Worm (Caenorhabditis elegans) whole organism, L1 larva: ENCODE results near the gene C07E3.9.
A peak's percentile ranks its signal among the peaks of the same experiment; 100 is the strongest.

Experiments
- C04F5.9 ChIP-seq: sonication (generic microtip); optimal IDR thresholded peaks from 2 replicates; lab custom pipeline; 2016; ENCODE audit warnings: missing genetic modification characterization, missing compliant biosample characterization
- C16A3.4 ChIP-seq: fragments of 150-350 bp; optimal IDR thresholded peaks from 2 replicates; lab custom pipeline; 2014; ENCODE audit warnings: missing biosample characterization, missing genetic modification characterization
- C34B4.2 ChIP-seq: sonication (generic microtip); optimal IDR thresholded peaks from 2 replicates; lab custom pipeline; 2017; ENCODE audit warnings: mild to moderate bottlenecking, missing genetic modification characterization, missing compliant biosample characterization
- Y116A8C.19 ChIP-seq: sonication (generic microtip); optimal IDR thresholded peaks from 2 replicates; lab custom pipeline; 2016; ENCODE audit warnings: missing compliant biosample characterization, missing genetic modification characterization, borderline replicate concordance
- aha-1 ChIP-seq: fragments of 150-350 bp; optimal IDR thresholded peaks from 2 replicates; lab custom pipeline; 2014; ENCODE audit warnings: missing biosample characterization, missing genetic modification characterization
- alr-1 ChIP-seq: fragments of 200-800 bp; sonication (Bioruptor generic); optimal IDR thresholded peaks from 2 replicates; lab custom pipeline; 2018; ENCODE audit warnings: borderline replicate concordance, mild to moderate bottlenecking, missing genetic modification characterization, missing compliant biosample characterization
- aly-2 ChIP-seq: fragments of 150-350 bp; optimal IDR thresholded peaks from 2 replicates; lab custom pipeline; 2014; ENCODE audit warnings: missing biosample characterization, missing genetic modification characterization
- ama-1 ChIP-seq: fragments of 150-350 bp; optimal IDR thresholded peaks from 2 replicates; lab custom pipeline; 2014
- ceh-8 ChIP-seq: fragments of 200-800 bp; sonication (Bioruptor generic); optimal IDR thresholded peaks from 2 replicates; lab custom pipeline; 2018; ENCODE audit warnings: mild to moderate bottlenecking, missing genetic modification characterization, moderate library complexity, missing compliant biosample characterization
- ceh-82 ChIP-seq, 3 experiments: fragments of 150-350 bp in 1 of 3; sonication (generic microtip) in 2 of 3; optimal IDR thresholded peaks; 2 replicates each; lab custom pipeline; 2014 to 2017; ENCODE audit warnings: missing biosample characterization in 3 of 3, missing genetic modification characterization in 3 of 3
- ceh-88 ChIP-seq: fragments of 200-800 bp; sonication (Bioruptor generic); IDR thresholded peaks from 2 replicates; pipeline ENCODE4 v1.3.6; 2022; ENCODE audit warnings: missing genetic modification characterization, missing compliant biosample characterization
- ceh-90 ChIP-seq: sonication (generic microtip); optimal IDR thresholded peaks from 2 replicates; lab custom pipeline; 2016; ENCODE audit warnings: missing genetic modification characterization, missing compliant biosample characterization
- ces-1 ChIP-seq: fragments of 150-350 bp; optimal IDR thresholded peaks from 2 replicates; lab custom pipeline; 2014; ENCODE audit warnings: missing biosample characterization, missing genetic modification reagents, missing genetic modification characterization
- dpl-1 ChIP-seq, 3 experiments: fragments of 150-350 bp in 2 of 3; sonication (generic microtip) in 1 of 3; optimal IDR thresholded peaks; 2 replicates each; lab custom pipeline; 2014 to 2017; ENCODE audit warnings: missing biosample characterization in 3 of 3, missing genetic modification characterization in 3 of 3, missing genetic modification reagents in 3 of 3
- dsc-1 ChIP-seq: sonication (generic microtip); optimal IDR thresholded peaks from 2 replicates; lab custom pipeline; 2016; ENCODE audit warnings: mild to moderate bottlenecking, missing genetic modification characterization, missing compliant biosample characterization
- efl-3 ChIP-seq: fragments of 200-800 bp; sonication (Bioruptor generic); optimal IDR thresholded peaks from 2 replicates; lab custom pipeline; 2018; ENCODE audit warnings: mild to moderate bottlenecking, missing genetic modification characterization, missing compliant biosample characterization
- elt-3 ChIP-seq, 6 experiments: fragments of 150-350 bp in 1 of 6; sonication (generic microtip); optimal IDR thresholded peaks; 2 replicates each; lab custom pipeline; 2017 to 2018; ENCODE audit warnings: missing biosample characterization in 6 of 6, missing genetic modification characterization in 6 of 6, inconsistent platforms in 1 of 6
- fos-1 ChIP-seq: fragments of 150-350 bp; optimal IDR thresholded peaks from 2 replicates; lab custom pipeline; 2014; ENCODE audit warnings: missing biosample characterization, missing genetic modification characterization
- grh-1 ChIP-seq: fragments of 200-800 bp; sonication (Bioruptor generic); IDR thresholded peaks from 2 replicates; pipeline ENCODE4 v1.3.6; 2022; ENCODE audit warnings: missing genetic modification reagents, missing genetic modification characterization, missing compliant biosample characterization
- hlh-17 ChIP-seq: fragments of 200-800 bp; sonication (Bioruptor generic); optimal IDR thresholded peaks from 2 replicates; lab custom pipeline; 2018; ENCODE audit warnings: missing genetic modification characterization, mild to moderate bottlenecking, missing compliant biosample characterization, moderate library complexity, borderline replicate concordance
- hlh-4 ChIP-seq: sonication (generic microtip); optimal IDR thresholded peaks from 2 replicates; lab custom pipeline; 2016; ENCODE audit warnings: mild to moderate bottlenecking, missing genetic modification characterization, missing compliant biosample characterization
- hpl-2 ChIP-seq: fragments of 150-350 bp; optimal IDR thresholded peaks from 2 replicates; lab custom pipeline; 2014; ENCODE audit warnings: missing biosample characterization, missing genetic modification reagents, missing genetic modification characterization
- irx-1 ChIP-seq: sonication (generic microtip); optimal IDR thresholded peaks from 2 replicates; lab custom pipeline; 2016; ENCODE audit warnings: missing genetic modification characterization, missing compliant biosample characterization
- isw-1 ChIP-seq: fragments of 200-800 bp; sonication (Bioruptor generic); IDR thresholded peaks from 2 replicates; pipeline ENCODE4 v1.3.6; 2022; ENCODE audit warnings: missing genetic modification characterization, missing compliant biosample characterization
- jun-1 ChIP-seq: fragments of 150-350 bp; optimal IDR thresholded peaks from 2 replicates; lab custom pipeline; 2014; ENCODE audit warnings: missing biosample characterization, missing genetic modification reagents, missing genetic modification characterization
- lin-14 ChIP-seq: fragments of 200-800 bp; sonication (Bioruptor generic); optimal IDR thresholded peaks from 2 replicates; lab custom pipeline; 2018; ENCODE audit warnings: mild to moderate bottlenecking, missing genetic modification characterization, moderate library complexity, missing compliant biosample characterization
- lin-15B ChIP-seq: fragments of 150-350 bp; sonication (generic microtip); optimal IDR thresholded peaks from 3 replicates; lab custom pipeline; 2014; ENCODE audit warnings: missing biosample characterization, missing genetic modification characterization
- lin-35 ChIP-seq, 2 experiments: fragments of 150-350 bp; optimal IDR thresholded peaks; 2 replicates each; lab custom pipeline; 2014; ENCODE audit warnings: missing biosample characterization in 2 of 2, missing genetic modification characterization in 2 of 2, missing genetic modification reagents in 2 of 2
- lir-3 ChIP-seq: sonication (generic microtip); optimal IDR thresholded peaks from 2 replicates; lab custom pipeline; 2016; ENCODE audit warnings: mild to moderate bottlenecking, missing genetic modification characterization, moderate library complexity, missing compliant biosample characterization; ENCODE audit not compliant: poor library complexity
- mab-9 ChIP-seq: fragments of 200-800 bp; sonication (Bioruptor generic); IDR thresholded peaks from 2 replicates; pipeline ENCODE4 v1.3.6; 2022; ENCODE audit warnings: missing genetic modification reagents, missing genetic modification characterization, missing compliant biosample characterization
- mep-1 ChIP-seq: fragments of 150-350 bp; optimal IDR thresholded peaks from 2 replicates; lab custom pipeline; 2014; ENCODE audit warnings: missing biosample characterization, missing genetic modification characterization
- nhr-12 ChIP-seq: sonication (generic microtip); optimal IDR thresholded peaks from 2 replicates; lab custom pipeline; 2017; ENCODE audit warnings: missing biosample characterization, missing genetic modification characterization
- nhr-20 ChIP-seq: sonication (generic microtip); optimal IDR thresholded peaks from 2 replicates; lab custom pipeline; 2016; ENCODE audit warnings: mild to moderate bottlenecking, missing genetic modification characterization, missing compliant biosample characterization
- nhr-237 ChIP-seq: fragments of 150-350 bp; optimal IDR thresholded peaks from 2 replicates; lab custom pipeline; 2014; ENCODE audit warnings: missing biosample characterization, missing genetic modification characterization
- nhr-28 ChIP-seq: fragments of 150-350 bp; optimal IDR thresholded peaks from 2 replicates; lab custom pipeline; 2014; ENCODE audit warnings: missing biosample characterization, missing genetic modification characterization
- nhr-47 ChIP-seq: sonication (generic microtip); optimal IDR thresholded peaks from 2 replicates; lab custom pipeline; 2016; ENCODE audit warnings: mild to moderate bottlenecking, missing genetic modification characterization, moderate library complexity, missing compliant biosample characterization
- nhr-76 ChIP-seq: sonication (generic microtip); optimal IDR thresholded peaks from 2 replicates; lab custom pipeline; 2017; ENCODE audit warnings: missing biosample characterization, missing genetic modification characterization
- nhr-84 ChIP-seq: sonication (generic microtip); optimal IDR thresholded peaks from 2 replicates; lab custom pipeline; 2017; ENCODE audit warnings: missing biosample characterization, missing genetic modification characterization
- pag-3 ChIP-seq: sonication (generic microtip); optimal IDR thresholded peaks from 2 replicates; lab custom pipeline; 2017; ENCODE audit warnings: missing genetic modification characterization, mild to moderate bottlenecking, missing compliant biosample characterization, antibody characterized with exemption, borderline replicate concordance; ENCODE audit not compliant: insufficient read depth
- pqm-1 ChIP-seq: sonication (generic microtip); optimal IDR thresholded peaks from 3 replicates; lab custom pipeline; 2017; ENCODE audit warnings: missing biosample characterization, missing genetic modification characterization
- skn-1 ChIP-seq: fragments of 150-350 bp; optimal IDR thresholded peaks from 2 replicates; lab custom pipeline; 2014; ENCODE audit warnings: missing biosample characterization, missing genetic modification characterization
- snpc-4 ChIP-seq: fragments of 150-350 bp; optimal IDR thresholded peaks from 2 replicates; lab custom pipeline; 2014; ENCODE audit warnings: missing biosample characterization, missing genetic modification characterization
- snu-23 ChIP-seq: sonication (generic microtip); optimal IDR thresholded peaks from 2 replicates; lab custom pipeline; 2016; ENCODE audit warnings: missing genetic modification characterization, missing compliant biosample characterization
- sptf-1 ChIP-seq: fragments of 150-350 bp; optimal IDR thresholded peaks from 2 replicates; lab custom pipeline; 2014; ENCODE audit warnings: missing biosample characterization, missing genetic modification characterization
- sup-37 ChIP-seq: fragments of 200-800 bp; sonication (Bioruptor generic); optimal IDR thresholded peaks from 2 replicates; lab custom pipeline; 2018; ENCODE audit warnings: mild to moderate bottlenecking, missing genetic modification characterization, missing compliant biosample characterization
- swsn-7 ChIP-seq: sonication (generic microtip); optimal IDR thresholded peaks from 2 replicates; lab custom pipeline; 2016; ENCODE audit warnings: missing genetic modification characterization, missing compliant biosample characterization
- tbx-2 ChIP-seq: sonication (generic microtip); optimal IDR thresholded peaks from 2 replicates; lab custom pipeline; 2016; ENCODE audit warnings: missing genetic modification characterization, missing compliant biosample characterization
- unc-30 ChIP-seq: sonication (generic microtip); optimal IDR thresholded peaks from 2 replicates; lab custom pipeline; 2017; ENCODE audit warnings: missing biosample characterization, missing genetic modification characterization
- unc-62 ChIP-seq: fragments of 150-350 bp; optimal IDR thresholded peaks from 2 replicates; lab custom pipeline; 2014; ENCODE audit warnings: missing biosample characterization, missing genetic modification reagents, missing genetic modification characterization
- xbp-1 ChIP-seq: sonication (generic microtip); optimal IDR thresholded peaks from 2 replicates; lab custom pipeline; 2016; ENCODE audit warnings: missing genetic modification characterization, missing compliant biosample characterization
- ztf-11 ChIP-seq, 2 experiments: sonication (generic microtip); optimal IDR thresholded peaks; 2 replicates each; lab custom pipeline; 2016 to 2017; ENCODE audit warnings: missing genetic modification characterization in 2 of 2, missing biosample characterization in 1 of 2, missing compliant biosample characterization in 1 of 2

Gene C07E3.9

ce11 chrII:10388041-10388706 lies 37.6 kb downstream of the C07E3.9 start (continued):
- no peak for TF ChIP-seq hlh-4 (tag; lab: Kevin White, UChicago)
- no peak for TF ChIP-seq nhr-12 (tag; lab: Kevin White, UChicago)
- peak; percentile 51; the same call in 1 of the 2 replicates for TF ChIP-seq mab-9 (GFP tag; lab: Robert Waterston, UW)
- no peak for TF ChIP-seq unc-62
- TF ChIP-seq dsc-1 (tag; lab: Kevin White, UChicago) = peak; percentile 73
- no peak for TF ChIP-seq hlh-17
- TF ChIP-seq jun-1 = peak; percentile 54
- peak; percentile 57 to 76 for TF ChIP-seq lin-35 (GFP tag; optimal IDR thresholded peaks at IDR 0.05; lab: Kevin White, UChicago)
- TF ChIP-seq skn-1 = peak; percentile 61
- no peak for TF ChIP-seq hpl-2
- peak; percentile 66 for TF ChIP-seq C16A3.4 (tag; lab: Kevin White, UChicago)
- TF ChIP-seq Y116A8C.19 (tag; lab: Kevin White, UChicago) = no peak
- TF ChIP-seq alr-1 = no peak
- peak; percentile 65 for TF ChIP-seq lir-3 (tag; lab: Kevin White, UChicago)
- peak; percentile 70 to 76 (median 73) for TF ChIP-seq ceh-82 (tag; optimal IDR thresholded peaks at IDR 0.05; lab: Kevin White, UChicago)
- peak; percentile 80 for TF ChIP-seq snu-23 (GFP tag; lab: Kevin White, UChicago)
- no peak for TF ChIP-seq nhr-84 (tag; lab: Kevin White, UChicago)
- TF ChIP-seq sup-37 (GFP tag; lab: Kevin White, UChicago) = peak; percentile 13
- peak; percentile 16 for TF ChIP-seq ama-1
- TF ChIP-seq pag-3 (tag; lab: Kevin White, UChicago) = no peak
- peak; percentile 73 for TF ChIP-seq mep-1 (tag; lab: Kevin White, UChicago)
- TF ChIP-seq lin-15B (tag; lab: Kevin White, UChicago) = peak; percentile 54
- TF ChIP-seq pqm-1 = no peak
- TF ChIP-seq tbx-2 (tag; lab: Kevin White, UChicago) = peak; percentile 69
- TF ChIP-seq nhr-237 (tag; lab: Kevin White, UChicago) = no peak
- TF ChIP-seq ces-1 (GFP tag; lab: Kevin White, UChicago) = no peak
- no peak for TF ChIP-seq ceh-90
- TF ChIP-seq C04F5.9 (tag; lab: Kevin White, UChicago) = peak; percentile 2
- TF ChIP-seq ceh-8 (GFP tag; lab: Kevin White, UChicago) = no peak
- no peak for TF ChIP-seq efl-3 (GFP tag; lab: Kevin White, UChicago)
- TF ChIP-seq nhr-20 (tag; lab: Kevin White, UChicago) = peak; percentile 81
- TF ChIP-seq nhr-47 = peak; percentile 80
- no peak for TF ChIP-seq aly-2 (tag; lab: Kevin White, UChicago)
- peak; percentile 80 for TF ChIP-seq swsn-7 (tag; lab: Kevin White, UChicago)
- peak in 1 of 2 experiments; percentile 42 for TF ChIP-seq ztf-11 (tag; optimal IDR thresholded peaks at IDR 0.05; lab: Kevin White, UChicago)
- peak; percentile 49 for TF ChIP-seq irx-1
- peak; percentile 55 to 72 (median 69) for TF ChIP-seq dpl-1 (GFP tag; optimal IDR thresholded peaks at IDR 0.05; lab: Kevin White, UChicago)
- peak; percentile 52 for TF ChIP-seq isw-1
- peak; percentile 85 for TF ChIP-seq lin-14
- peak; percentile 57; the same call in 1 of the 2 replicates for TF ChIP-seq grh-1 (GFP tag; lab: Robert Waterston, UW)
- no peak for TF ChIP-seq nhr-76 (tag; lab: Kevin White, UChicago)
- no peak for TF ChIP-seq unc-30
- peak; percentile 73 for TF ChIP-seq xbp-1 (tag; lab: Kevin White, UChicago)
- TF ChIP-seq sptf-1 (tag; lab: Kevin White, UChicago) = no peak
- no peak for TF ChIP-seq aha-1 (tag; lab: Kevin White, UChicago)
- TF ChIP-seq elt-3 (tag; optimal IDR thresholded peaks at IDR 0.05; lab: Kevin White, UChicago) = peak in 2 of 6 experiments; percentile 0 to 56
- TF ChIP-seq ceh-88 (GFP tag; lab: Robert Waterston, UW) = 0 out of 2 replicates have a peak, but pooled peaks have one; percentile 20
- no peak for TF ChIP-seq nhr-28 (tag; lab: Kevin White, UChicago)
- TF ChIP-seq snpc-4 (tag; lab: Kevin White, UChicago) = peak; percentile 38
- TF ChIP-seq fos-1 (tag; lab: Kevin White, UChicago) = no peak
- no peak for TF ChIP-seq C34B4.2 (tag; lab: Kevin White, UChicago)
